Worm (Caenorhabditis elegans) whole organism, L4 larva: ENCODE measurements around the gene R04B5.6.

ENCODE experiments used
- aly-2 ChIP-seq: sonication (generic microtip); optimal IDR thresholded peaks from 2 replicates; lab custom pipeline; 2018; ENCODE audit warnings: missing biosample characterization, missing genetic modification characterization
- ama-1 ChIP-seq: fragments of 150-350 bp; optimal IDR thresholded peaks from 2 replicates; lab custom pipeline; 2014; ENCODE audit warnings: inconsistent platforms, mixed read lengths
- ceh-62 ChIP-seq: sonication (generic microtip); optimal IDR thresholded peaks from 2 replicates; lab custom pipeline; 2017; ENCODE audit warnings: missing biosample characterization, missing genetic modification characterization
- ceh-82 ChIP-seq: sonication (generic microtip); optimal IDR thresholded peaks from 2 replicates; lab custom pipeline; 2017; ENCODE audit warnings: missing biosample characterization, missing genetic modification characterization
- hmg-1.1 ChIP-seq: fragments of 200-800 bp; sonication (Bioruptor generic); IDR thresholded peaks from 2 replicates; pipeline ENCODE4 v1.3.6; 2022; ENCODE audit warnings: missing genetic modification reagents, missing genetic modification characterization, missing compliant biosample characterization
- lim-7 ChIP-seq: fragments of 200-800 bp; sonication (Bioruptor generic); IDR thresholded peaks from 2 replicates; pipeline ENCODE4 v1.3.6; 2022; ENCODE audit warnings: missing genetic modification characterization, missing compliant biosample characterization
- lin-13 ChIP-seq: fragments of 150-350 bp; optimal IDR thresholded peaks from 2 replicates; lab custom pipeline; 2014; ENCODE audit warnings: missing biosample characterization, missing genetic modification reagents, missing genetic modification characterization
- nhr-11 ChIP-seq: fragments of 150-350 bp; optimal IDR thresholded peaks from 2 replicates; lab custom pipeline; 2014; ENCODE audit warnings: missing biosample characterization, missing genetic modification characterization
- nhr-25 ChIP-seq: sonication (generic microtip); optimal IDR thresholded peaks from 2 replicates; lab custom pipeline; 2017; ENCODE audit warnings: missing genetic modification characterization, mild to moderate bottlenecking, missing compliant biosample characterization, antibody characterized with exemption, moderate library complexity, borderline replicate concordance; ENCODE audit not compliant: insufficient read depth
- nhr-6 ChIP-seq: fragments of 150-350 bp; optimal IDR thresholded peaks from 2 replicates; lab custom pipeline; 2014; ENCODE audit warnings: missing biosample characterization, missing genetic modification characterization
- pha-4 ChIP-seq, 2 experiments: fragments of 150-350 bp in 1 of 2; fragments of 200-800 bp in 1 of 2; sonication (Bioruptor generic) in 1 of 2; IDR thresholded peaks in 1 of 2; optimal IDR thresholded peaks in 1 of 2; 2 replicates each; pipeline versions ENCODE4 v1.3.6 to Lab custom; 2014 to 2022; ENCODE audit warnings: missing genetic modification characterization in 2 of 2, missing genetic modification reagents in 2 of 2, missing biosample characterization in 1 of 2, missing compliant biosample characterization in 1 of 2

- no peak for TF ChIP-seq hmg-1.1 (GFP tag; lab: Robert Waterston, UW)
- no peak for TF ChIP-seq ceh-82
- no peak for TF ChIP-seq aly-2 (tag; lab: Kevin White, UChicago)
- no peak for TF ChIP-seq nhr-11 (tag; lab: Kevin White, UChicago)
- TF ChIP-seq nhr-6 (tag; lab: Kevin White, UChicago) = no peak
- no peak for TF ChIP-seq nhr-25 (tag; lab: Kevin White, UChicago)
- no peak for TF ChIP-seq lim-7
- TF ChIP-seq pha-4 (GFP tag; IDR thresholded peaks at IDR 0.05; lab: Robert Waterston, UW) = no peak
- no peak for TF ChIP-seq pha-4 (tag; optimal IDR thresholded peaks at IDR 0.05; lab: Kevin White, UChicago)
- TF ChIP-seq ama-1 = no peak
- TF ChIP-seq lin-13 (GFP tag; lab: Kevin White, UChicago) = no peak
- no peak for TF ChIP-seq ceh-62 (tag; lab: Kevin White, UChicago)
Observed at ce11 chrV:10064221-10064620, 20.7 kb upstream of the R04B5.6 start, which contains the start of gene fipr-13.
